Worm (Caenorhabditis elegans) whole organism, midembryonic: Measurements from ENCODE around the gene srt-16.

ENCODE experiments used
- T22C8.4 ChIP-seq: fragments of 200-800 bp; sonication (Bioruptor generic); IDR thresholded peaks from 2 replicates; pipeline ENCODE4 v1.3.6; 2022; ENCODE audit warnings: missing genetic modification characterization, missing compliant biosample characterization
- cog-1 ChIP-seq: sonication (generic microtip); optimal IDR thresholded peaks from 2 replicates; lab custom pipeline; 2016; ENCODE audit warnings: missing genetic modification characterization, missing compliant biosample characterization
- flt-1 ChIP-seq: fragments of 200-800 bp; sonication (Bioruptor generic); IDR thresholded peaks from 2 replicates; pipeline ENCODE4 v1.3.6; 2022; ENCODE audit warnings: missing genetic modification characterization, missing compliant biosample characterization
- klf-2 ChIP-seq: fragments of 200-800 bp; sonication (Bioruptor generic); conservative IDR thresholded peaks from 2 replicates; pipeline ENCODE4 v1.3.6; 2022; ENCODE audit warnings: missing genetic modification reagents, missing genetic modification characterization, missing compliant biosample characterization
- med-1 ChIP-seq: sonication (generic microtip); optimal IDR thresholded peaks from 2 replicates; lab custom pipeline; 2017; ENCODE audit warnings: missing genetic modification characterization, mild to moderate bottlenecking, missing compliant biosample characterization, antibody characterized with exemption, missing genetic modification reagents; ENCODE audit not compliant: insufficient read depth
- ref-1 ChIP-seq: fragments of 200-800 bp; sonication (Bioruptor generic); conservative IDR thresholded peaks from 2 replicates; pipeline ENCODE4 v1.3.6; 2022; ENCODE audit warnings: missing genetic modification reagents, missing genetic modification characterization, missing compliant biosample characterization
- tab-1 ChIP-seq: fragments of 200-800 bp; sonication (Bioruptor generic); IDR thresholded peaks from 2 replicates; pipeline ENCODE4 v1.3.6; 2022; ENCODE audit warnings: missing genetic modification characterization, missing compliant biosample characterization
- ztf-23 ChIP-seq: fragments of 200-800 bp; sonication (Bioruptor generic); IDR thresholded peaks from 2 replicates; pipeline ENCODE4 v1.3.6; 2022; ENCODE audit warnings: missing genetic modification reagents, missing genetic modification characterization, missing compliant biosample characterization
- ztf-29 ChIP-seq: fragments of 200-800 bp; sonication (Bioruptor generic); IDR thresholded peaks from 2 replicates; pipeline ENCODE4 v1.3.6; 2022; ENCODE audit warnings: missing genetic modification reagents, missing genetic modification characterization, missing compliant biosample characterization

srt-16 gene

ce11 chrV:3021306-3021705, 43.0 kb downstream of the srt-16 start, which contains the start of gene irld-12:
TSS of gene irld-12 (minus strand) at chrV:3021406.
- TF ChIP-seq T22C8.4 (GFP tag; lab: Robert Waterston, UW) (no peak), ztf-29 (GFP tag; lab: Robert Waterston, UW) (no peak), ref-1 (no peak), tab-1 (GFP tag; lab: Robert Waterston, UW) (no peak), med-1 (GFP tag; lab: Kevin White, UChicago) (no peak), flt-1 (no peak), cog-1 (tag; lab: Kevin White, UChicago) (no peak), klf-2 (GFP tag; lab: Robert Waterston, UW) (no peak), ztf-23 (no peak)

ce11 chrV:3017930-3018329, 46.4 kb downstream of the srt-16 start:
- no peak for TF ChIP-seq T22C8.4 (GFP tag; lab: Robert Waterston, UW)
- TF ChIP-seq ztf-23 = no peak
- no peak for TF ChIP-seq flt-1
- no peak for TF ChIP-seq tab-1 (GFP tag; lab: Robert Waterston, UW)
- TF ChIP-seq ref-1 = no peak
- no peak for TF ChIP-seq klf-2 (GFP tag; lab: Robert Waterston, UW)

- TF ChIP-seq T22C8.4 (GFP tag; lab: Robert Waterston, UW) (no peak), cog-1 (tag; lab: Kevin White, UChicago) (no peak), klf-2 (GFP tag; lab: Robert Waterston, UW) (no peak), ref-1 (no peak), flt-1 (no peak), tab-1 (GFP tag; lab: Robert Waterston, UW) (no peak), ztf-29 (GFP tag; lab: Robert Waterston, UW) (no peak), ztf-23 (no peak), med-1 (GFP tag; lab: Kevin White, UChicago) (no peak)
Measured at ce11 chrV:3014185-3014584, 50.1 kb downstream of the srt-16 start, which contains the start of gene K12D9.1. TSS of gene K12D9.1 (plus strand) at chrV:3014485.
